Worm (Caenorhabditis elegans) whole organism, L1 larva: ENCODE results near the gene F28F8.7.
A peak's percentile ranks its signal among the peaks of the same experiment; 100 is the strongest.

Source experiments
- aly-2 ChIP-seq: fragments of 150-350 bp; optimal IDR thresholded peaks from 2 replicates; lab custom pipeline; 2014; ENCODE audit warnings: missing biosample characterization, missing genetic modification characterization
- ceh-63 ChIP-seq: fragments of 200-800 bp; sonication (Bioruptor generic); optimal IDR thresholded peaks from 2 replicates; lab custom pipeline; 2018; ENCODE audit warnings: mild to moderate bottlenecking, missing genetic modification characterization, missing compliant biosample characterization
- ceh-8 ChIP-seq: fragments of 200-800 bp; sonication (Bioruptor generic); optimal IDR thresholded peaks from 2 replicates; lab custom pipeline; 2018; ENCODE audit warnings: mild to moderate bottlenecking, missing genetic modification characterization, moderate library complexity, missing compliant biosample characterization
- egl-13 ChIP-seq: sonication (generic microtip); optimal IDR thresholded peaks from 2 replicates; lab custom pipeline; 2016; ENCODE audit warnings: missing genotype, missing genetic modification reagents, missing genetic modification characterization, missing compliant biosample characterization
- fkh-10 ChIP-seq: sonication (generic microtip); optimal IDR thresholded peaks from 2 replicates; lab custom pipeline; 2017; ENCODE audit warnings: missing biosample characterization, missing genetic modification reagents, missing genetic modification characterization
- lin-39 ChIP-seq: fragments of 150-350 bp; optimal IDR thresholded peaks from 2 replicates; lab custom pipeline; 2014; ENCODE audit warnings: missing biosample characterization, missing genetic modification reagents, missing genetic modification characterization
- nhr-11 ChIP-seq: fragments of 150-350 bp; optimal IDR thresholded peaks from 2 replicates; lab custom pipeline; 2014; ENCODE audit warnings: missing biosample characterization, missing genetic modification characterization
- nhr-77 ChIP-seq: fragments of 150-350 bp; optimal IDR thresholded peaks from 2 replicates; lab custom pipeline; 2014; ENCODE audit warnings: missing biosample characterization, missing genetic modification characterization
- nhr-85 ChIP-seq: sonication (generic microtip); peaks from one replicate; lab custom pipeline; 2016; ENCODE audit warnings: missing genetic modification characterization, inconsistent platforms, missing compliant biosample characterization
- nhr-90 ChIP-seq: sonication (generic microtip); optimal IDR thresholded peaks from 2 replicates; lab custom pipeline; 2016; ENCODE audit warnings: mild to moderate bottlenecking, missing genetic modification characterization, missing compliant biosample characterization; ENCODE audit not compliant: poor library complexity
- skn-1 ChIP-seq: fragments of 150-350 bp; optimal IDR thresholded peaks from 2 replicates; lab custom pipeline; 2014; ENCODE audit warnings: missing biosample characterization, missing genetic modification characterization
- snpc-4 ChIP-seq: fragments of 150-350 bp; optimal IDR thresholded peaks from 2 replicates; lab custom pipeline; 2014; ENCODE audit warnings: missing biosample characterization, missing genetic modification characterization
- zag-1 ChIP-seq: fragments of 150-350 bp; optimal IDR thresholded peaks from 2 replicates; lab custom pipeline; 2014; ENCODE audit warnings: missing biosample characterization, missing genetic modification characterization

ce11 chrV:15578386-15578785, 12.0 kb downstream of the F28F8.7 start, which contains the start of gene F28F8.9:
- no peak for TF ChIP-seq lin-39 (tag; lab: Kevin White, UChicago)
- TF ChIP-seq zag-1 (tag; lab: Kevin White, UChicago): no peak
- peak; percentile 40 for TF ChIP-seq snpc-4 (tag; lab: Kevin White, UChicago)
- TF ChIP-seq fkh-10 (GFP tag; lab: Kevin White, UChicago): no peak
- TF ChIP-seq ceh-63 (GFP tag; lab: Kevin White, UChicago): no peak
- peak; percentile 49 for TF ChIP-seq nhr-85
- TF ChIP-seq egl-13: no peak
- TF ChIP-seq ceh-8 (GFP tag; lab: Kevin White, UChicago): no peak
- TF ChIP-seq nhr-11 (tag; lab: Kevin White, UChicago): no peak
- TF ChIP-seq nhr-90 (tag; lab: Kevin White, UChicago): peak; percentile 40
- peak; percentile 76 for TF ChIP-seq skn-1 (tag; lab: Kevin White, UChicago)
- TF ChIP-seq aly-2: no peak
- TF ChIP-seq nhr-77 (tag; lab: Kevin White, UChicago): no peak
